Fruit fly (Drosophila melanogaster) whole organism, embryonic: Measurements from ENCODE around the gene CG12301.
A peak's percentile ranks its signal among the peaks of the same experiment; 100 is the strongest.

Experiments used
- ATbp ChIP-seq: fragments of 200-800 bp; sonication (Bioruptor generic); optimal IDR thresholded peaks from 2 replicates; lab custom pipeline; 2017; ENCODE audit warnings: missing biosample characterization, mild to moderate bottlenecking, missing genetic modification characterization, missing genetic modification reagents
- CG12071 ChIP-seq: fragments of 200-800 bp; sonication (Bioruptor generic); optimal IDR thresholded peaks from 3 replicates; lab custom pipeline; 2018; ENCODE audit warnings: missing biosample characterization, mild to moderate bottlenecking, missing genetic modification characterization
- CG13296 ChIP-seq: fragments of 200-800 bp; sonication (Bioruptor generic); optimal IDR thresholded peaks from 3 replicates; lab custom pipeline; 2018; ENCODE audit warnings: missing biosample characterization, mild to moderate bottlenecking, missing genetic modification characterization
- Fer1 ChIP-seq: fragments of 200-800 bp; sonication (Bioruptor generic); optimal IDR thresholded peaks from 2 replicates; lab custom pipeline; 2017; ENCODE audit warnings: missing biosample characterization, mild to moderate bottlenecking, missing genetic modification characterization
- pita ChIP-seq: fragments of 200-800 bp; sonication (Bioruptor generic); optimal IDR thresholded peaks from 2 replicates; lab custom pipeline; 2017; ENCODE audit warnings: missing biosample characterization, mild to moderate bottlenecking, missing genetic modification characterization
- psq ChIP-seq: fragments of 200-800 bp; sonication (Bioruptor generic); optimal IDR thresholded peaks from 2 replicates; lab custom pipeline; 2017; ENCODE audit warnings: missing biosample characterization, missing genetic modification characterization

Gene CG12301

DNA sequence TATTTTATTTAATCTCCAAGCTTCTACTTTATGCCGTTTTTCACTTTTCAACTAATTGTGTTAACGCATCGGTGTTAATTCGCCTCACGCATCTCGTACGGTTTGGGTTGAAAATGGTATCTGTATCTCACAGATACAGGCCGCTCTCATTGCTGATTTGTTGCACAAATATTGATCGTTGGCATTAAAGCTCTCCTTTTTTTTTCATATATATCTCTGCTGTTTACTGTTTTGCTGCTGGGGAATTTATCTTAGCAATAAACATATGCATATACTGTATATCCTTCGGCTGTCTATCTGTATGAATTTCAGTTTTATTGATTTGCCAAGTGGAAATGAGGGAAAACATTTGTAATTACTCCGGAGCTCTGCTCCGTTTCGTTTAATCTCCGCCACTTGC is 52.1 kb downstream of the CG12301 start (continued):
- peak; percentile 54 for TF ChIP-seq CG13296 (GFP tag; lab: Kevin White, UChicago)
- TF ChIP-seq ATbp: peak; percentile 12
- TF ChIP-seq Fer1: peak; percentile 6
- no peak for TF ChIP-seq psq (GFP tag; lab: Kevin White, UChicago)
- peak; percentile 0 for TF ChIP-seq CG12071 (GFP tag; lab: Kevin White, UChicago)
- no peak for TF ChIP-seq pita
